Worm (Caenorhabditis elegans) whole organism, mixed stage, embryonic: ENCODE results near the gene nspg-13.

ENCODE experiments used
- M03D4.4 ChIP-seq: sonication (generic microtip); optimal IDR thresholded peaks from 2 replicates; lab custom pipeline; 2017; ENCODE audit warnings: mild to moderate bottlenecking, missing genetic modification characterization, missing compliant biosample characterization
- bed-3 ChIP-seq: fragments of 200-800 bp; sonication (Bioruptor generic); optimal IDR thresholded peaks from 3 replicates; lab custom pipeline; 2018; ENCODE audit warnings: mild to moderate bottlenecking, missing genetic modification characterization, moderate library complexity, missing compliant biosample characterization
- blmp-1 ChIP-seq: fragments of 150-350 bp; optimal IDR thresholded peaks from 2 replicates; lab custom pipeline; 2014; ENCODE audit warnings: missing biosample characterization, missing genetic modification characterization
- ceh-39 ChIP-seq: fragments of 150-350 bp; optimal IDR thresholded peaks from 2 replicates; lab custom pipeline; 2014; ENCODE audit warnings: missing biosample characterization, missing genetic modification characterization
- ceh-43 ChIP-seq: fragments of 200-800 bp; sonication (Bioruptor generic); optimal IDR thresholded peaks from 2 replicates; lab custom pipeline; 2018; ENCODE audit warnings: mild to moderate bottlenecking, missing genetic modification characterization, moderate library complexity, missing compliant biosample characterization
- ceh-83 ChIP-seq: fragments of 200-800 bp; sonication (Bioruptor generic); optimal IDR thresholded peaks from 2 replicates; lab custom pipeline; 2018; ENCODE audit warnings: mild to moderate bottlenecking, missing genetic modification characterization, missing compliant biosample characterization
- ces-1 ChIP-seq: fragments of 150-350 bp; optimal IDR thresholded peaks from 2 replicates; lab custom pipeline; 2014; ENCODE audit warnings: missing biosample characterization, missing genetic modification reagents, missing genetic modification characterization
- cnd-1 ChIP-seq: fragments of 200-800 bp; sonication (Bioruptor generic); optimal IDR thresholded peaks from 2 replicates; lab custom pipeline; 2018; ENCODE audit warnings: mild to moderate bottlenecking, missing genetic modification characterization, missing compliant biosample characterization
- elt-1 ChIP-seq: sonication (generic microtip); optimal IDR thresholded peaks from 2 replicates; lab custom pipeline; 2017; ENCODE audit warnings: missing genetic modification characterization, mild to moderate bottlenecking, missing compliant biosample characterization, antibody characterized with exemption, moderate library complexity, borderline replicate concordance; ENCODE audit not compliant: insufficient read depth
- elt-3 ChIP-seq: fragments of 150-350 bp; optimal IDR thresholded peaks from 2 replicates; lab custom pipeline; 2014; ENCODE audit warnings: missing biosample characterization, missing genetic modification characterization
- flh-1 ChIP-seq: fragments of 200-800 bp; sonication (Bioruptor generic); optimal IDR thresholded peaks from 2 replicates; lab custom pipeline; 2018; ENCODE audit warnings: mild to moderate bottlenecking, missing genetic modification characterization, moderate library complexity, missing compliant biosample characterization
- ham-2 ChIP-seq: fragments of 200-800 bp; sonication (Bioruptor generic); optimal IDR thresholded peaks from 2 replicates; lab custom pipeline; 2018; ENCODE audit warnings: mild to moderate bottlenecking, missing genetic modification characterization, missing compliant biosample characterization
- hlh-1 ChIP-seq: fragments of 150-350 bp; optimal IDR thresholded peaks from 2 replicates; lab custom pipeline; 2014; ENCODE audit warnings: missing biosample characterization, missing genetic modification reagents, missing genetic modification characterization
- lin-13 ChIP-seq: fragments of 150-350 bp; optimal IDR thresholded peaks from 2 replicates; lab custom pipeline; 2014; ENCODE audit warnings: missing biosample characterization, missing genetic modification characterization
- lin-32 ChIP-seq: fragments of 200-800 bp; sonication (Bioruptor generic); optimal IDR thresholded peaks from 2 replicates; lab custom pipeline; 2018; ENCODE audit warnings: mild to moderate bottlenecking, missing genetic modification characterization, missing compliant biosample characterization
- lsy-2 ChIP-seq: fragments of 150-350 bp; optimal IDR thresholded peaks from 2 replicates; lab custom pipeline; 2014; ENCODE audit warnings: missing biosample characterization, missing genetic modification characterization
- mab-5 ChIP-seq: fragments of 150-350 bp; optimal IDR thresholded peaks from 2 replicates; lab custom pipeline; 2014; ENCODE audit warnings: missing biosample characterization, missing genetic modification characterization
- mep-1 ChIP-seq: fragments of 150-350 bp; optimal IDR thresholded peaks from 2 replicates; lab custom pipeline; 2017; ENCODE audit warnings: missing biosample characterization, missing genetic modification reagents, missing genetic modification characterization, inconsistent platforms
- mls-2 ChIP-seq: sonication (generic microtip); optimal IDR thresholded peaks from 2 replicates; lab custom pipeline; 2016; ENCODE audit warnings: mild to moderate bottlenecking, missing genetic modification characterization, moderate library complexity, missing compliant biosample characterization
- nhr-2 ChIP-seq: fragments of 150-350 bp; optimal IDR thresholded peaks from 2 replicates; lab custom pipeline; 2014; ENCODE audit warnings: missing biosample characterization, missing genetic modification characterization
- nhr-28 ChIP-seq: fragments of 150-350 bp; optimal IDR thresholded peaks from 2 replicates; lab custom pipeline; 2014; ENCODE audit warnings: missing biosample characterization, missing genetic modification characterization
- pha-4 ChIP-seq: fragments of 150-350 bp; optimal IDR thresholded peaks from 2 replicates; lab custom pipeline; 2018; ENCODE audit warnings: missing biosample characterization, missing genetic modification reagents, missing genetic modification characterization
- sem-2 ChIP-seq: fragments of 200-800 bp; sonication (Bioruptor generic); optimal IDR thresholded peaks from 2 replicates; lab custom pipeline; 2018; ENCODE audit warnings: mild to moderate bottlenecking, missing genetic modification characterization, missing compliant biosample characterization
- snpc-4 ChIP-seq: fragments of 150-350 bp; optimal IDR thresholded peaks from 2 replicates; lab custom pipeline; 2014; ENCODE audit warnings: missing biosample characterization, missing genetic modification characterization
- tbx-8 ChIP-seq: fragments of 200-800 bp; sonication (Bioruptor generic); optimal IDR thresholded peaks from 2 replicates; lab custom pipeline; 2018; ENCODE audit warnings: mild to moderate bottlenecking, missing genetic modification characterization, moderate library complexity, missing compliant biosample characterization
- unc-120 ChIP-seq: sonication (generic microtip); optimal IDR thresholded peaks from 2 replicates; lab custom pipeline; 2017; ENCODE audit warnings: missing genetic modification characterization, missing compliant biosample characterization; ENCODE audit not compliant: poor library complexity, severe bottlenecking
- unc-39 ChIP-seq: fragments of 150-350 bp; optimal IDR thresholded peaks from 2 replicates; lab custom pipeline; 2014; ENCODE audit warnings: missing biosample characterization, missing genetic modification characterization
- unc-62 ChIP-seq: fragments of 150-350 bp; optimal IDR thresholded peaks from 2 replicates; lab custom pipeline; 2014; ENCODE audit warnings: missing biosample characterization, missing genetic modification reagents, missing genetic modification characterization
- zip-8 ChIP-seq: fragments of 150-350 bp; optimal IDR thresholded peaks from 2 replicates; lab custom pipeline; 2014; ENCODE audit warnings: missing biosample characterization, missing genetic modification characterization
- ztf-11 ChIP-seq: fragments of 150-350 bp; optimal IDR thresholded peaks from 2 replicates; lab custom pipeline; 2014; ENCODE audit warnings: missing biosample characterization, missing genetic modification characterization

The nspg-13 gene

ce11 chrX:5278249-5278648, 23.3 kb downstream of the nspg-13 start:
- TF ChIP-seq unc-120 (tag; lab: Kevin White, UChicago), result no peak
- no peak for TF ChIP-seq unc-62 (GFP tag; lab: Kevin White, UChicago)
- TF ChIP-seq zip-8 (tag; lab: Kevin White, UChicago), result no peak
- TF ChIP-seq ces-1 (GFP tag; lab: Kevin White, UChicago), result peak; percentile 95
- no peak for TF ChIP-seq ceh-83 (GFP tag; lab: Kevin White, UChicago)
- no peak for TF ChIP-seq M03D4.4 (tag; lab: Kevin White, UChicago)
- no peak for TF ChIP-seq flh-1
- no peak for TF ChIP-seq unc-39

ce11 chrX:5279170-5279635, 24.2 kb downstream of the nspg-13 start, which contains the start of gene Y34B4A.2:
Gene Y34B4A.2, plus strand, starts transcription at chrX:5279497.
- TF ChIP-seq nhr-2 (tag; lab: Kevin White, UChicago) (peak; percentile 8), lin-13 (tag; lab: Kevin White, UChicago) (peak; percentile 23), cnd-1 (peak; percentile 27), ces-1 (GFP tag; lab: Kevin White, UChicago) (peak; percentile 74), mab-5 (tag; lab: Kevin White, UChicago) (no peak)
- TF ChIP-seq, all 35 proteins: peak for 4

- TF ChIP-seq tbx-8 (GFP tag; lab: Kevin White, UChicago), result no peak
- TF ChIP-seq snpc-4 (tag; lab: Kevin White, UChicago), result no peak
- no peak for TF ChIP-seq mls-2
- no peak for TF ChIP-seq blmp-1 (tag; lab: Kevin White, UChicago)
- TF ChIP-seq pha-4 (tag; lab: Kevin White, UChicago), result no peak
Measured at ce11 chrX:5279674-5280073, 24.7 kb downstream of the nspg-13 start, which contains the start of gene rga-8. Gene rga-8, minus strand, starts transcription at chrX:5279774.

ce11 chrX:5283531-5283930, 28.5 kb downstream of the nspg-13 start, which contains the start of gene vps-41:
Gene vps-41, plus strand, starts transcription at chrX:5283831.
- TF ChIP-seq M03D4.4 (tag; lab: Kevin White, UChicago) (no peak), ces-1 (GFP tag; lab: Kevin White, UChicago) (no peak), sem-2 (GFP tag; lab: Kevin White, UChicago) (no peak), elt-3 (tag; lab: Kevin White, UChicago) (no peak), unc-62 (GFP tag; lab: Kevin White, UChicago) (no peak), nhr-2 (tag; lab: Kevin White, UChicago) (no peak), unc-39 (no peak), elt-1 (tag; lab: Kevin White, UChicago) (no peak), unc-120 (tag; lab: Kevin White, UChicago) (no peak), lin-13 (tag; lab: Kevin White, UChicago) (no peak), ztf-11 (tag; lab: Kevin White, UChicago) (no peak), ceh-43 (GFP tag; lab: Kevin White, UChicago) (no peak)

ce11 chrX:5289106-5289505, 34.1 kb downstream of the nspg-13 start:
- TF ChIP-seq ztf-11 (tag; lab: Kevin White, UChicago) (no peak), lsy-2 (tag; lab: Kevin White, UChicago) (no peak), zip-8 (tag; lab: Kevin White, UChicago) (no peak), nhr-28 (tag; lab: Kevin White, UChicago) (no peak), ceh-43 (GFP tag; lab: Kevin White, UChicago) (no peak), elt-1 (tag; lab: Kevin White, UChicago) (no peak), ceh-83 (GFP tag; lab: Kevin White, UChicago) (no peak), mls-2 (no peak), M03D4.4 (tag; lab: Kevin White, UChicago) (no peak), mep-1 (tag; lab: Kevin White, UChicago) (no peak)

- TF ChIP-seq lin-32 (GFP tag; lab: Kevin White, UChicago) (no peak), ztf-11 (tag; lab: Kevin White, UChicago) (no peak), bed-3 (GFP tag; lab: Kevin White, UChicago) (no peak), mls-2 (no peak), ham-2 (GFP tag; lab: Kevin White, UChicago) (no peak), ceh-43 (GFP tag; lab: Kevin White, UChicago) (no peak), hlh-1 (no peak), elt-3 (tag; lab: Kevin White, UChicago) (no peak), unc-120 (tag; lab: Kevin White, UChicago) (no peak), ceh-39 (no peak)
Measured at ce11 chrX:5293862-5294261, 38.9 kb downstream of the nspg-13 start.
